Worm (Caenorhabditis elegans): ENCODE measurements around the gene F29B9.12.
"Not testable (repeated sequence)": the region's sequence is repeated elsewhere in the genome, so short reads cannot be mapped to it uniquely, and the experiment has no call there.

F29B9.12 gene

DNA sequence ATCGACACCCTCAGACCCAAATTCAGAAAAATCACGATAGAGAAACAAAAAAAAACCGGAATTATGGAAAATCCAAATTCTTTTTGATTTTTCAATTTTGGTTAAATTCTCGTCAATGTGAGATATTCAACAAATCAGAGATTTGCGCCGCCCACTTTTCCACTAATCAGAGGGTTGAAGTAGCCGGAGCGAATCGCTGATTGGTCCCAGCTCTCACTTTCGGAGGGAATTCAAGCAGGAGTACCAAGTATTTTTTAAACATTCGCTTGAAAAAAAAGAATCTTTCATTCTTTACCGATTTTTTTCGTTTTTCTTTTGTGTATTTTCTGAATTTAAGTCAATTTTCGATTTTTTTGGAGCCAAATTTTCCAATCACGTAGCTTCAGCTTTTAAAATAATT is 36.6 kb downstream of the F29B9.12 start:
- TF ChIP-seq ztf-11 (tag; optimal IDR thresholded peaks at IDR 0.05) (no peak), nhr-76 (tag; optimal IDR thresholded peaks at IDR 0.05) (no peak), nhr-237 (tag; optimal IDR thresholded peaks at IDR 0.05) (no peak), nhr-28 (tag; optimal IDR thresholded peaks at IDR 0.05) (no peak), ham-2 (GFP tag; optimal IDR thresholded peaks at IDR 0.05) (no peak), lin-13 (tag; optimal IDR thresholded peaks at IDR 0.05) (no peak), ceh-43 (GFP tag; optimal IDR thresholded peaks at IDR 0.05) (no peak), unc-39 (tag; optimal IDR thresholded peaks at IDR 0.05) (no peak), blmp-1 (tag; optimal IDR thresholded peaks at IDR 0.05) (no peak), cnd-1 (tag; optimal IDR thresholded peaks at IDR 0.05) (no peak), snpc-4 (tag; optimal IDR thresholded peaks at IDR 0.05) (no peak), bed-3 (GFP tag; optimal IDR thresholded peaks at IDR 0.05) (no peak), drap-1 (GFP tag; optimal IDR thresholded peaks at IDR 0.05) (no peak), ceh-39 (tag; optimal IDR thresholded peaks at IDR 0.05) (no peak), nhr-2 (tag; optimal IDR thresholded peaks at IDR 0.05) (no peak), lin-32 (GFP tag; optimal IDR thresholded peaks at IDR 0.05) (no peak), M03D4.4 (tag; optimal IDR thresholded peaks at IDR 0.05) (no peak), unc-62 (GFP tag; optimal IDR thresholded peaks at IDR 0.05) (no peak), ceh-83 (GFP tag; optimal IDR thresholded peaks at IDR 0.05) (no peak)

ce11 chrIV:4710459-4710858 is 41.1 kb downstream of the F29B9.12 start, which contains the start of gene cif-1:
cif-1 (minus strand) TSS chrIV:4710755.
- TF ChIP-seq zip-8 (tag; optimal IDR thresholded peaks at IDR 0.05) (no peak), elt-1 (tag; optimal IDR thresholded peaks at IDR 0.05; ENCODE audit: borderline replicate concordance, insufficient read depth) (no peak), ceh-43 (GFP tag; optimal IDR thresholded peaks at IDR 0.05) (no peak), lin-32 (GFP tag; optimal IDR thresholded peaks at IDR 0.05) (no peak), ceh-83 (GFP tag; optimal IDR thresholded peaks at IDR 0.05) (no peak), M03D4.4 (tag; optimal IDR thresholded peaks at IDR 0.05) (no peak), mep-1 (tag; optimal IDR thresholded peaks at IDR 0.05) (no peak), nhr-12 (tag; optimal IDR thresholded peaks at IDR 0.05) (no peak), mab-5 (tag; optimal IDR thresholded peaks at IDR 0.05) (no peak), pha-4 (tag; optimal IDR thresholded peaks at IDR 0.05) (no peak), cnd-1 (tag; optimal IDR thresholded peaks at IDR 0.05) (no peak), tbx-8 (GFP tag; optimal IDR thresholded peaks at IDR 0.05) (no peak), flh-1 (GFP tag; optimal IDR thresholded peaks at IDR 0.05) (no peak), unc-62 (GFP tag; optimal IDR thresholded peaks at IDR 0.05) (no peak), ces-1 (GFP tag; optimal IDR thresholded peaks at IDR 0.05) (no peak), nhr-237 (tag; optimal IDR thresholded peaks at IDR 0.05) (no peak), nhr-2 (tag; optimal IDR thresholded peaks at IDR 0.05) (no peak), nhr-76 (tag; optimal IDR thresholded peaks at IDR 0.05) (no peak)

ce11 chrIV:4712376-4712775 is 43.0 kb downstream of the F29B9.12 start, which contains the start of gene yars-2:
yars-2 (minus strand) TSS chrIV:4712624.
- no peak for TF ChIP-seq drap-1 (GFP tag; optimal IDR thresholded peaks at IDR 0.05)
- peak; percentile 5 for TF ChIP-seq ces-1 (GFP tag; optimal IDR thresholded peaks at IDR 0.05)

- TF ChIP-seq snpc-4 (tag; optimal IDR thresholded peaks at IDR 0.05); unc-120 (tag; optimal IDR thresholded peaks at IDR 0.05; ENCODE audit: poor library complexity, severe bottlenecking); nhr-28 (tag; optimal IDR thresholded peaks at IDR 0.05): not testable (repeated sequence)
Observed at ce11 chrIV:4715785-4716184, 46.4 kb downstream of the F29B9.12 start, which contains the start of gene miro-1. miro-1 (minus strand) TSS chrIV:4715807.

DNA sequence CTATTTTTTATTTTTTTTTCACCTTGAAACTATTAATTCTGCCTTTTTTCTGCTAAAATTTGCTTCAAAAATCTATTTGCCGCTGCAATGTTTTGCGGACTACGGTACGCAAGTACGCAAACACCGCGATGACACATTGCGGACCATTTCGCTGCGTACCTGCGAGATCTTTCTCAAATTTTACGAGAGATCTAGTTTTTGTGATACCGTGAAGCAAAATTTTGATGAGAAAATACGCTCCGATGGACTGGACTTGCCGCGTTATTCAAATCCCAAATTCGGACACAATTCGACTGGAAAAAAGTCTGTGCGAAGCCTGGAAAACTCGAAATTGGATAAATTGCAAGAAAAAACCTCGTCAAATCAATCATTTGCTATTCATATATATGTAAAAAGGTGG is 51.2 kb downstream of the F29B9.12 start:
- peak; percentile 61 for TF ChIP-seq lsy-2 (tag; optimal IDR thresholded peaks at IDR 0.05)
